Worm (Caenorhabditis elegans) whole organism, L1 larva: ENCODE measurements around the gene ZK1240.8.

Source experiments
- aly-2 ChIP-seq: fragments of 150-350 bp; optimal IDR thresholded peaks from 2 replicates; lab custom pipeline; 2014; ENCODE audit warnings: missing biosample characterization, missing genetic modification characterization
- ceh-82 ChIP-seq, 3 experiments: fragments of 150-350 bp in 1 of 3; sonication (generic microtip) in 2 of 3; optimal IDR thresholded peaks; 2 replicates each; lab custom pipeline; 2014 to 2017; ENCODE audit warnings: missing biosample characterization in 3 of 3, missing genetic modification characterization in 3 of 3
- ets-5 ChIP-seq: fragments of 200-800 bp; sonication (Bioruptor generic); IDR thresholded peaks from 2 replicates; pipeline ENCODE4 v1.3.6; 2022; ENCODE audit warnings: missing genetic modification characterization, missing compliant biosample characterization
- fos-1 ChIP-seq: fragments of 150-350 bp; optimal IDR thresholded peaks from 2 replicates; lab custom pipeline; 2014; ENCODE audit warnings: missing biosample characterization, missing genetic modification characterization
- mdl-1 ChIP-seq, 2 experiments: fragments of 150-350 bp; optimal IDR thresholded peaks; 2 replicates each; lab custom pipeline; 2014 to 2017; ENCODE audit warnings: missing biosample characterization in 2 of 2, missing genetic modification characterization in 2 of 2, inconsistent platforms in 1 of 2
- nhr-28 ChIP-seq: fragments of 150-350 bp; optimal IDR thresholded peaks from 2 replicates; lab custom pipeline; 2014; ENCODE audit warnings: missing biosample characterization, missing genetic modification characterization
- sox-4 ChIP-seq: sonication (generic microtip); optimal IDR thresholded peaks from 2 replicates; lab custom pipeline; 2016; ENCODE audit warnings: missing genetic modification characterization, missing compliant biosample characterization
- tbx-2 ChIP-seq: sonication (generic microtip); optimal IDR thresholded peaks from 2 replicates; lab custom pipeline; 2016; ENCODE audit warnings: missing genetic modification characterization, missing compliant biosample characterization
- xbp-1 ChIP-seq: sonication (generic microtip); optimal IDR thresholded peaks from 2 replicates; lab custom pipeline; 2016; ENCODE audit warnings: missing genetic modification characterization, missing compliant biosample characterization
- ztf-4 ChIP-seq: fragments of 150-350 bp; optimal IDR thresholded peaks from 2 replicates; lab custom pipeline; 2014; ENCODE audit warnings: missing biosample characterization, missing genetic modification characterization

DNA sequence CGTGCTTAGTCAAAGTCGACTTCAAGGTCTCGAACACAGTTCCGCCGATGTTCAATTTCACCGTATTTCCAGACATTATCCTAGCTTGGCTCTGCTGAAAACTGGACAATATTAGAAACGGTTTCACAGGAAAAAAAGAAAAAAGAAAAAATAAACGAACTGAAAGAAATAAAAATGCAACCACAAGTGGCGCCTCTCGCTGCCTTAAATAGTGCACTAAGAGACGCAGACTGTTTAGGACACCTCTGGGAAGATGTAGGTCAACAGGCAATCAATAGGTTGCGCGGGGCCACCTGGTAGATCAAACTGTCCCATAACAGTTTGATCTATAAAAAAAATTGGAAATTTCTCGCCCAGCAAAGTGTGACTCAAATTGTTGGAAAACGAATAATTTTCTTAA lies 30.1 kb downstream of the ZK1240.8 start, which contains the start of gene B0281.4:
- TF ChIP-seq ceh-82 (tag; optimal IDR thresholded peaks at IDR 0.05; lab: Kevin White, UChicago) (no peak), ets-5 (no peak), nhr-28 (tag; lab: Kevin White, UChicago) (no peak), fos-1 (tag; lab: Kevin White, UChicago) (no peak), aly-2 (tag; lab: Kevin White, UChicago) (no peak), ztf-4 (tag; lab: Kevin White, UChicago) (no peak), mdl-1 (tag; optimal IDR thresholded peaks at IDR 0.05; lab: Kevin White, UChicago) (no peak), tbx-2 (tag; lab: Kevin White, UChicago) (no peak), sox-4 (no peak), xbp-1 (no peak)
